Worm (Caenorhabditis elegans) whole organism, early embryonic: ENCODE data around the gene C32B5.6.
"Not testable (repeated sequence)": the region's sequence is repeated elsewhere in the genome, so short reads cannot be mapped to it uniquely, and the experiment has no call there.

ENCODE experiments used
- aly-1 ChIP-seq: sonication (generic microtip); optimal IDR thresholded peaks from 2 replicates; lab custom pipeline; 2016; ENCODE audit warnings: missing genetic modification characterization, missing compliant biosample characterization
- ceh-13 ChIP-seq: fragments of 200-800 bp; sonication (Bioruptor generic); optimal IDR thresholded peaks from 2 replicates; lab custom pipeline; 2018; ENCODE audit warnings: mild to moderate bottlenecking, missing genetic modification characterization, missing compliant biosample characterization
- flt-1 ChIP-seq: fragments of 200-800 bp; sonication (Bioruptor generic); IDR thresholded peaks from 2 replicates; pipeline ENCODE4 v1.3.6; 2022; ENCODE audit warnings: missing genetic modification characterization, missing compliant biosample characterization
- hmg-4 ChIP-seq: fragments of 200-800 bp; sonication (Bioruptor generic); optimal IDR thresholded peaks from 2 replicates; lab custom pipeline; 2018; ENCODE audit warnings: mild to moderate bottlenecking, missing genetic modification characterization, missing compliant biosample characterization
- sea-1 ChIP-seq: fragments of 200-800 bp; sonication (Bioruptor generic); conservative IDR thresholded peaks from 2 replicates; pipeline ENCODE4 v1.3.6; 2022; ENCODE audit warnings: missing genetic modification characterization, missing compliant biosample characterization
- tra-4 ChIP-seq: sonication (generic microtip); optimal IDR thresholded peaks from 2 replicates; lab custom pipeline; 2017; ENCODE audit warnings: missing genetic modification characterization, missing compliant biosample characterization

ce11 chrII:996112-996511 lies 27.9 kb downstream of the C32B5.6 start, which contains the start of gene F45D11.11:
- TF ChIP-seq flt-1 (GFP tag; lab: Robert Waterston, UW); hmg-4; aly-1 (tag; lab: Kevin White, UChicago); ceh-13 (GFP tag; lab: Kevin White, UChicago); sea-1 (GFP tag; lab: Robert Waterston, UW); tra-4: not testable (repeated sequence)
